Fruit fly (Drosophila melanogaster) whole organism, embryonic: ENCODE data around the gene CG17571.

Experiments used
- ATbp ChIP-seq: fragments of 200-800 bp; sonication (Bioruptor generic); optimal IDR thresholded peaks from 2 replicates; lab custom pipeline; 2017; ENCODE audit warnings: missing biosample characterization, mild to moderate bottlenecking, missing genetic modification characterization, missing genetic modification reagents
- Bteb2 ChIP-seq: fragments of 200-800 bp; sonication (Bioruptor generic); optimal IDR thresholded peaks from 2 replicates; lab custom pipeline; 2016; ENCODE audit warnings: missing biosample characterization, missing genetic modification characterization
- C15 ChIP-seq: fragments of 200-800 bp; sonication (Bioruptor generic); IDR thresholded peaks from 3 replicates; pipeline ENCODE4 v1.3.6; 2022; ENCODE audit warnings: missing biosample characterization, missing genetic modification characterization
- CG10209 ChIP-seq: fragments of 200-800 bp; sonication (Bioruptor generic); optimal IDR thresholded peaks from 3 replicates; lab custom pipeline; 2017; ENCODE audit warnings: missing biosample characterization, mild to moderate bottlenecking, missing genetic modification characterization, missing genetic modification reagents
- CG10274 ChIP-seq: fragments of 200-800 bp; sonication (Bioruptor generic); optimal IDR thresholded peaks from 3 replicates; lab custom pipeline; 2017; ENCODE audit warnings: missing biosample characterization, mild to moderate bottlenecking, missing genetic modification characterization
- CG11723 ChIP-seq: fragments of 200-800 bp; sonication (Bioruptor generic); optimal IDR thresholded peaks from 2 replicates; lab custom pipeline; 2017; ENCODE audit warnings: missing biosample characterization, mild to moderate bottlenecking, missing genetic modification characterization
- CG12236 ChIP-seq: fragments of 200-800 bp; sonication (Bioruptor generic); optimal IDR thresholded peaks from 2 replicates; lab custom pipeline; 2016; ENCODE audit warnings: missing biosample characterization, missing genetic modification characterization
- CG12942 ChIP-seq: fragments of 200-800 bp; sonication (Bioruptor generic); optimal IDR thresholded peaks from 3 replicates; lab custom pipeline; 2016; ENCODE audit warnings: missing biosample characterization, missing genetic modification characterization
- CG13624 ChIP-seq: fragments of 200-800 bp; sonication (Bioruptor generic); optimal IDR thresholded peaks from 2 replicates; lab custom pipeline; 2016; ENCODE audit warnings: missing biosample characterization, missing genetic modification characterization
- CG14050 ChIP-seq: fragments of 200-800 bp; sonication (Bioruptor generic); IDR thresholded peaks from 3 replicates; pipeline ENCODE4 v1.3.6; 2022; ENCODE audit warnings: missing biosample characterization, missing genetic modification characterization
- CG14860 ChIP-seq: fragments of 200-800 bp; sonication (Bioruptor generic); IDR thresholded peaks from 3 replicates; pipeline ENCODE4 v1.3.6; 2022; ENCODE audit warnings: missing biosample characterization, missing genetic modification characterization; ENCODE audit not compliant: partially characterized antibody
- CG16779 ChIP-seq: fragments of 200-800 bp; sonication (Bioruptor generic); IDR thresholded peaks from 2 replicates; pipeline ENCODE4 v1.3.6; 2022; ENCODE audit warnings: missing biosample characterization, missing genetic modification characterization
- CG17802 ChIP-seq: fragments of 200-800 bp; sonication (Bioruptor generic); optimal IDR thresholded peaks from 2 replicates; lab custom pipeline; 2018; ENCODE audit warnings: missing biosample characterization, mild to moderate bottlenecking, missing genetic modification characterization, moderate library complexity
- CG2120 ChIP-seq: fragments of 200-800 bp; sonication (Bioruptor generic); optimal IDR thresholded peaks from 3 replicates; lab custom pipeline; 2016; ENCODE audit warnings: missing biosample characterization, missing genetic modification characterization
- CG3163 ChIP-seq: fragments of 200-800 bp; sonication (Bioruptor generic); optimal IDR thresholded peaks from 3 replicates; lab custom pipeline; 2016; ENCODE audit warnings: missing biosample characterization, missing genetic modification characterization
- CG3847 ChIP-seq: fragments of 200-800 bp; sonication (Bioruptor generic); IDR thresholded peaks from 2 replicates; pipeline ENCODE4 v1.3.6; 2022; ENCODE audit warnings: missing biosample characterization, missing genetic modification characterization
- CG7987 ChIP-seq: fragments of 200-800 bp; sonication (Bioruptor generic); optimal IDR thresholded peaks from 2 replicates; lab custom pipeline; 2018; ENCODE audit warnings: missing biosample characterization, mild to moderate bottlenecking, missing genetic modification characterization, moderate library complexity
- CG8765 ChIP-seq: fragments of 200-800 bp; sonication (Bioruptor generic); IDR thresholded peaks from 2 replicates; pipeline ENCODE4 v1.3.6; 2022; ENCODE audit warnings: missing biosample characterization, missing genetic modification characterization
- CG9797 ChIP-seq: fragments of 200-800 bp; sonication (Bioruptor generic); optimal IDR thresholded peaks from 3 replicates; lab custom pipeline; 2018; ENCODE audit warnings: missing biosample characterization, mild to moderate bottlenecking, missing genetic modification characterization
- CG9932 ChIP-seq: fragments of 200-800 bp; sonication (Bioruptor generic); IDR thresholded peaks from 2 replicates; pipeline ENCODE4 v1.3.6; 2022; ENCODE audit warnings: missing biosample characterization, missing genetic modification characterization
- Deaf1 ChIP-seq: fragments of 200-800 bp; optimal IDR thresholded peaks from 3 replicates; lab custom pipeline; 2019; ENCODE audit warnings: missing biosample characterization, mild to moderate bottlenecking, missing genetic modification characterization, moderate library complexity
- Dfd ChIP-seq, 2 experiments: fragments of >200 bp; optimal IDR thresholded peaks; 2 replicates each; lab custom pipeline; 2017; ENCODE audit warnings: missing biosample characterization in 2 of 2, missing genetic modification characterization in 2 of 2
- Drgx ChIP-seq: fragments of 200-800 bp; sonication (Bioruptor generic); IDR thresholded peaks from 2 replicates; pipeline ENCODE4 v1.3.6; 2022; ENCODE audit warnings: missing biosample characterization, missing genetic modification characterization
- HLHmδ ChIP-seq: fragments of 200-800 bp; sonication (Bioruptor generic); optimal IDR thresholded peaks from 2 replicates; lab custom pipeline; 2018; ENCODE audit warnings: missing biosample characterization, mild to moderate bottlenecking, missing genetic modification characterization, moderate library complexity
- Mad ChIP-seq: fragments of 200-800 bp; sonication (Bioruptor generic); optimal IDR thresholded peaks from 2 replicates; lab custom pipeline; 2016; ENCODE audit warnings: missing biosample characterization, missing genetic modification characterization
- Mes4 ChIP-seq: fragments of 200-800 bp; sonication (Bioruptor generic); optimal IDR thresholded peaks from 2 replicates; lab custom pipeline; 2016; ENCODE audit warnings: missing biosample characterization, missing genetic modification characterization
- Opbp ChIP-seq: fragments of 200-800 bp; sonication (Bioruptor generic); IDR thresholded peaks from 3 replicates; pipeline ENCODE4 v1.3.6; 2022; ENCODE audit warnings: missing biosample characterization, missing genetic modification characterization; ENCODE audit not compliant: partially characterized antibody
- Rfx ChIP-seq: fragments of 200-800 bp; sonication (Bioruptor generic); IDR thresholded peaks from 2 replicates; pipeline ENCODE4 v1.3.6; 2022; ENCODE audit warnings: missing biosample characterization, missing genetic modification characterization
- Taf1 ChIP-seq: fragments of 200-800 bp; sonication (Bioruptor generic); IDR thresholded peaks from 2 replicates; pipeline ENCODE4 v1.3.6; 2022; ENCODE audit warnings: missing biosample characterization, missing genetic modification characterization
- Vsx1 ChIP-seq: fragments of 200-800 bp; sonication (Bioruptor generic); optimal IDR thresholded peaks from 2 replicates; lab custom pipeline; 2017; ENCODE audit warnings: missing biosample characterization, mild to moderate bottlenecking, missing genetic modification characterization, missing genetic modification reagents
- abd-A ChIP-seq: fragments of 200-800 bp; sonication (Bioruptor generic); optimal IDR thresholded peaks from 3 replicates; lab custom pipeline; 2019; ENCODE audit warnings: missing biosample characterization, mild to moderate bottlenecking, missing genetic modification characterization, moderate library complexity
- ash1 ChIP-seq: fragments of 200-800 bp; sonication (Bioruptor generic); optimal IDR thresholded peaks from 2 replicates; lab custom pipeline; 2018; ENCODE audit warnings: missing biosample characterization, mild to moderate bottlenecking, missing genetic modification characterization
- bbx ChIP-seq: fragments of 200-800 bp; sonication (Bioruptor generic); IDR thresholded peaks from 2 replicates; pipeline ENCODE4 v1.3.6; 2022; ENCODE audit warnings: missing biosample characterization, missing genetic modification characterization; ENCODE audit not compliant: partially characterized antibody
- dimm ChIP-seq: fragments of 200-800 bp; sonication (Bioruptor generic); IDR thresholded peaks from 2 replicates; pipeline ENCODE4 v1.3.6; 2022; ENCODE audit warnings: missing biosample characterization, missing genetic modification characterization
- dysf ChIP-seq: fragments of 200-800 bp; sonication (Bioruptor generic); IDR thresholded peaks from 3 replicates; pipeline ENCODE4 v1.3.6; 2022; ENCODE audit warnings: missing biosample characterization, missing genetic modification characterization
- gce ChIP-seq: fragments of 200-800 bp; sonication (Bioruptor generic); IDR thresholded peaks from 3 replicates; pipeline ENCODE4 v1.3.6; 2022; ENCODE audit warnings: missing biosample characterization, missing genetic modification characterization
- hkb ChIP-seq, 2 experiments: fragments of 200-800 bp in 1 of 2; fragments of >200 bp in 1 of 2; sonication (Bioruptor generic) in 1 of 2; IDR thresholded peaks in 1 of 2; optimal IDR thresholded peaks in 1 of 2; 2 replicates each; pipeline versions ENCODE4 v1.3.6 to Lab custom; 2017 to 2022; ENCODE audit warnings: missing biosample characterization in 1 of 2, missing genetic modification characterization in 1 of 2
- inv ChIP-seq: fragments of 200-800 bp; sonication (Bioruptor generic); IDR thresholded peaks from 2 replicates; pipeline ENCODE4 v1.3.6; 2022; ENCODE audit warnings: missing biosample characterization, missing genetic modification characterization; ENCODE audit not compliant: partially characterized antibody
- lola ChIP-seq, 3 experiments: fragments of >200 bp in 2 of 3; fragments of 200-800 bp in 1 of 3; sonication (Bioruptor generic) in 1 of 3; optimal IDR thresholded peaks; 2 replicates each; lab custom pipeline; 2017 to 2019; ENCODE audit warnings: missing biosample characterization in 3 of 3, missing genetic modification characterization in 3 of 3, mild to moderate bottlenecking in 1 of 3, moderate library complexity in 1 of 3
- luna ChIP-seq: fragments of 200-800 bp; sonication (Bioruptor generic); optimal IDR thresholded peaks from 2 replicates; lab custom pipeline; 2016; ENCODE audit warnings: missing biosample characterization, missing genetic modification characterization
- mam ChIP-seq: fragments of 200-800 bp; sonication (Bioruptor generic); optimal IDR thresholded peaks from 3 replicates; lab custom pipeline; 2016; ENCODE audit warnings: missing biosample characterization, missing genetic modification characterization
- nerfin-1 ChIP-seq: fragments of 200-800 bp; sonication (Bioruptor generic); optimal IDR thresholded peaks from 3 replicates; lab custom pipeline; 2019; ENCODE audit warnings: missing biosample characterization, mild to moderate bottlenecking, missing genetic modification characterization, moderate library complexity
- salm ChIP-seq: fragments of 200-800 bp; sonication (Bioruptor generic); optimal IDR thresholded peaks from 2 replicates; lab custom pipeline; 2018; ENCODE audit warnings: missing biosample characterization, mild to moderate bottlenecking, missing genetic modification characterization
- schlank ChIP-seq: fragments of 200-800 bp; sonication (Bioruptor generic); optimal IDR thresholded peaks from 2 replicates; lab custom pipeline; 2018; ENCODE audit warnings: missing biosample characterization, mild to moderate bottlenecking, missing genetic modification characterization
- sens-2 ChIP-seq: fragments of 200-800 bp; sonication (Bioruptor generic); IDR thresholded peaks from 2 replicates; pipeline ENCODE4 v1.3.6; 2022; ENCODE audit warnings: missing biosample characterization, missing genetic modification characterization
- shn ChIP-seq: fragments of 200-800 bp; sonication (Bioruptor generic); optimal IDR thresholded peaks from 3 replicates; lab custom pipeline; 2016; ENCODE audit warnings: missing biosample characterization, missing genetic modification characterization
- slp2 ChIP-seq: fragments of 200-800 bp; sonication (Bioruptor generic); optimal IDR thresholded peaks from 2 replicates; lab custom pipeline; 2016; ENCODE audit warnings: missing biosample characterization, missing genetic modification characterization
- tap ChIP-seq: fragments of 200-800 bp; optimal IDR thresholded peaks from 3 replicates; lab custom pipeline; 2019; ENCODE audit warnings: missing biosample characterization, mild to moderate bottlenecking, missing genetic modification characterization, moderate library complexity
- zf30C ChIP-seq: fragments of 200-800 bp; sonication (Bioruptor generic); optimal IDR thresholded peaks from 3 replicates; lab custom pipeline; 2018; ENCODE audit warnings: missing biosample characterization, mild to moderate bottlenecking, missing genetic modification characterization

Gene CG17571

DNA sequence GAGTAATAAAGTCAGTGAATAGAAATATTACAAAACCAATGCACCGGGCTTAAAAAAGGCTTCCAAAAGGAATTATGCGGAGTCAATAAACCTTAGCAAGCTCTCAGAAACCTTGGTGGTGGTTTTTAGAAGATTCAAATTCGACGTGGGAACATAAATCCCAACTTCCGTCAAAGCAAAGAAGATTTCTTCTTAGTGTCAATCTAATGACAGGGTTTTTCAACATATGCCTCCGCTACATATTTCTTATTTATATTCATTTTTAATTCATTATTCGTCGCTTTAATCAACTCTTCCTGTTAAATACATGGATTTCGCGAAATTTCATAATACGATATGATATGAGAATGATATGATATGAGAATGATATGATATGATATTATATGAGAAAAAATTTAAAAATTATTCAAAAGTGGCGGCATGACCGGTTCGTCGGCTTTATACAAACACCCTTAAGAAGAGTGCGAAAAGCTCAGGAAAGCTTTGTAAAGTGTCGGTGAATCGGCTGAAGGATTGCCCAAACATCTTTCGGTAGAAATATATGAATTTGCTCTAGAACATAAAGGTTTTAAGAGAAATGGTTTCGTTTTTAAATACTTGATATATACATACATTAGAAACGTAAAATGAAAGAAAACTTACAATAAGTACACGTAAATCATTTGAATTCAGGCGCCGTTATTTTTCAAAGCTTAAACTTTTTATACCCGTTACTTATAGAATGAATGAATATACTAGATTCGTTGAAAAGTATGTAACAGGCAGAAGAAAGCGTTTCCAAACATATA, 33.9 kb downstream of the CG17571 start (continued):
- TF ChIP-seq CG7987 (GFP tag; lab: Kevin White, UChicago) (no peak), CG12236 (GFP tag; lab: Kevin White, UChicago) (no peak), mam (GFP tag; lab: Kevin White, UChicago) (no peak), CG12942 (no peak), CG9932 (GFP tag; lab: Robert Waterston, UW) (no peak), slp2 (GFP tag; lab: Kevin White, UChicago) (no peak), Bteb2 (GFP tag; lab: Kevin White, UChicago) (no peak), lola (GFP tag; optimal IDR thresholded peaks at IDR 0.05; lab: Kevin White, UChicago) (no peak), CG17802 (tag; lab: Kevin White, UChicago) (no peak), ATbp (GFP tag; lab: Kevin White, UChicago) (no peak), tap (tag; lab: Kevin White, UChicago) (no peak), Vsx1 (GFP tag; lab: Kevin White, UChicago) (no peak), Rfx (GFP tag; lab: Robert Waterston, UW) (peak; percentile 61; the same call in 1 of the 2 replicates), sens-2 (no peak), Mad (no peak), nerfin-1 (tag; lab: Kevin White, UChicago) (no peak), CG8765 (GFP tag; lab: Robert Waterston, UW) (no peak), CG16779 (GFP tag; lab: Robert Waterston, UW) (no peak), gce (GFP tag; lab: Robert Waterston, UW) (no peak), CG3163 (no peak), Dfd (GFP tag; optimal IDR thresholded peaks at IDR 0.05; lab: Kevin White, UChicago) (no peak), hkb (optimal IDR thresholded peaks at IDR 0.05; lab: Kevin White, UChicago) (no peak), hkb (GFP tag; IDR thresholded peaks at IDR 0.05; lab: Robert Waterston, UW) (peak; percentile 8; the same call in 1 of the 2 replicates), inv (no peak), salm (no peak), schlank (tag; lab: Kevin White, UChicago) (no peak), Drgx (GFP tag; lab: Robert Waterston, UW) (no peak), CG9797 (GFP tag; lab: Kevin White, UChicago) (no peak), abd-A (tag; lab: Kevin White, UChicago) (no peak), CG10209 (GFP tag; lab: Kevin White, UChicago) (no peak), bbx (GFP tag; lab: Robert Waterston, UW) (no peak), CG11723 (GFP tag; lab: Kevin White, UChicago) (no peak), CG10274 (GFP tag; lab: Kevin White, UChicago) (no peak), CG14860 (GFP tag; lab: Robert Waterston, UW) (no peak), CG14050 (GFP tag; lab: Robert Waterston, UW) (no peak), Opbp (GFP tag; lab: Robert Waterston, UW) (no peak), Taf1 (no peak), Mes4 (GFP tag; lab: Kevin White, UChicago) (no peak), dysf (GFP tag; lab: Robert Waterston, UW) (no peak), CG13624 (GFP tag; lab: Kevin White, UChicago) (no peak), luna (no peak), CG2120 (GFP tag; lab: Kevin White, UChicago) (peak; percentile 40), dimm (GFP tag; lab: Robert Waterston, UW) (no peak), ash1 (GFP tag; lab: Kevin White, UChicago) (no peak), HLHmδ (GFP tag; lab: Kevin White, UChicago) (no peak), zf30C (GFP tag; lab: Kevin White, UChicago) (no peak), CG3847 (GFP tag; lab: Robert Waterston, UW) (0 out of 2 replicates have a peak, but pooled peaks have one; percentile 13), shn (GFP tag; lab: Kevin White, UChicago) (no peak), C15 (GFP tag; lab: Robert Waterston, UW) (no peak), Deaf1 (tag; lab: Kevin White, UChicago) (no peak)
